Worm (Caenorhabditis elegans) whole organism, L4 larva: ENCODE data around the gene C45G9.4.

Experiments used
- F44E2.7 ChIP-seq: fragments of 200-800 bp; sonication (Bioruptor generic); IDR thresholded peaks from 2 replicates; pipeline ENCODE4 v2.1.2; 2022; ENCODE audit warnings: missing genetic modification characterization, missing compliant biosample characterization
- R02D3.7 ChIP-seq: fragments of 150-350 bp; sonication (generic microtip); optimal IDR thresholded peaks from 3 replicates; lab custom pipeline; 2014; ENCODE audit warnings: missing biosample characterization, missing genetic modification characterization
- T26A8.4 ChIP-seq: fragments of 200-800 bp; sonication (Bioruptor generic); IDR thresholded peaks from 2 replicates; pipeline ENCODE4 v1.3.6; 2022; ENCODE audit warnings: missing genetic modification characterization, missing compliant biosample characterization
- Y48G9A.11 ChIP-seq: fragments of 200-800 bp; sonication (Bioruptor generic); IDR thresholded peaks from 2 replicates; pipeline ENCODE4 v1.3.6; 2022; ENCODE audit warnings: missing genetic modification reagents, missing genetic modification characterization, missing compliant biosample characterization
- Y5F2A.4 ChIP-seq: fragments of 200-800 bp; sonication (Bioruptor generic); optimal IDR thresholded peaks from 2 replicates; lab custom pipeline; 2018; ENCODE audit warnings: mild to moderate bottlenecking, missing genetic modification characterization, missing compliant biosample characterization
- ZK546.5 ChIP-seq, 2 experiments: sonication (generic microtip); optimal IDR thresholded peaks; 2 replicates each; lab custom pipeline; 2017; ENCODE audit warnings: missing biosample characterization in 2 of 2, missing genetic modification characterization in 2 of 2
- aha-1 ChIP-seq: fragments of 150-350 bp; peaks from one replicate; lab custom pipeline; 2014; ENCODE audit warnings: missing biosample characterization, missing genetic modification characterization
- ama-1 ChIP-seq: fragments of 150-350 bp; optimal IDR thresholded peaks from 2 replicates; lab custom pipeline; 2014; ENCODE audit warnings: inconsistent platforms, mixed read lengths
- ceh-32 ChIP-seq: sonication (generic microtip); optimal IDR thresholded peaks from 2 replicates; lab custom pipeline; 2016; ENCODE audit warnings: mild to moderate bottlenecking, missing genetic modification characterization, missing compliant biosample characterization; ENCODE audit not compliant: poor library complexity
- ceh-44 ChIP-seq: fragments of 200-800 bp; sonication (Bioruptor generic); IDR thresholded peaks from 2 replicates; pipeline ENCODE4 v1.3.6; 2022; ENCODE audit warnings: missing genetic modification reagents, missing genetic modification characterization, missing compliant biosample characterization
- ceh-82 ChIP-seq: sonication (generic microtip); optimal IDR thresholded peaks from 2 replicates; lab custom pipeline; 2017; ENCODE audit warnings: missing biosample characterization, missing genetic modification characterization
- ces-1 ChIP-seq: fragments of 150-350 bp; sonication (generic microtip); optimal IDR thresholded peaks from 4 replicates; lab custom pipeline; 2014; ENCODE audit warnings: missing biosample characterization, missing genetic modification reagents, missing genetic modification characterization
- ctbp-1 ChIP-seq: fragments of 200-800 bp; sonication (Bioruptor generic); IDR thresholded peaks from 2 replicates; pipeline ENCODE4 v1.3.6; 2022; ENCODE audit warnings: missing genetic modification reagents, missing genetic modification characterization, missing compliant biosample characterization
- daf-8 ChIP-seq: fragments of 200-800 bp; sonication (Bioruptor generic); IDR thresholded peaks from 2 replicates; pipeline ENCODE4 v1.3.6; 2022; ENCODE audit warnings: missing genetic modification characterization, missing compliant biosample characterization
- dmd-8 ChIP-seq: fragments of 200-800 bp; sonication (Bioruptor generic); IDR thresholded peaks from 2 replicates; pipeline ENCODE4 v1.3.6; 2022; ENCODE audit warnings: missing genetic modification characterization, missing compliant biosample characterization
- dpl-1 ChIP-seq: fragments of 150-350 bp; optimal IDR thresholded peaks from 2 replicates; lab custom pipeline; 2014; ENCODE audit warnings: missing biosample characterization, missing genetic modification reagents, missing genetic modification characterization
- dve-1 ChIP-seq: sonication (generic microtip); optimal IDR thresholded peaks from 2 replicates; lab custom pipeline; 2017; ENCODE audit warnings: antibody characterized with exemption, mild to moderate bottlenecking, missing genetic modification characterization, missing compliant biosample characterization; ENCODE audit not compliant: insufficient read depth
- fos-1 ChIP-seq: fragments of 150-350 bp; optimal IDR thresholded peaks from 2 replicates; lab custom pipeline; 2014; ENCODE audit warnings: missing biosample characterization, missing genetic modification characterization
- hlh-11 ChIP-seq: fragments of 200-800 bp; sonication (Bioruptor generic); optimal IDR thresholded peaks from 2 replicates; lab custom pipeline; 2018; ENCODE audit warnings: mild to moderate bottlenecking, missing genetic modification characterization, missing compliant biosample characterization
- hlh-30 ChIP-seq: sonication (generic microtip); optimal IDR thresholded peaks from 2 replicates; lab custom pipeline; 2017; ENCODE audit warnings: antibody characterized with exemption, mild to moderate bottlenecking, missing genetic modification characterization, missing compliant biosample characterization; ENCODE audit not compliant: insufficient read depth
- lim-7 ChIP-seq: fragments of 200-800 bp; sonication (Bioruptor generic); IDR thresholded peaks from 2 replicates; pipeline ENCODE4 v1.3.6; 2022; ENCODE audit warnings: missing genetic modification characterization, missing compliant biosample characterization
- lin-13 ChIP-seq: fragments of 150-350 bp; optimal IDR thresholded peaks from 2 replicates; lab custom pipeline; 2014; ENCODE audit warnings: missing biosample characterization, missing genetic modification reagents, missing genetic modification characterization
- lin-15B ChIP-seq: fragments of 150-350 bp; sonication (generic microtip); optimal IDR thresholded peaks from 3 replicates; lab custom pipeline; 2014; ENCODE audit warnings: missing biosample characterization, missing genetic modification characterization
- lin-29 ChIP-seq: fragments of 200-800 bp; sonication (Bioruptor generic); IDR thresholded peaks from 2 replicates; pipeline ENCODE4 v1.3.6; 2022; ENCODE audit warnings: missing genetic modification reagents, missing genetic modification characterization, missing compliant biosample characterization
- lin-38 ChIP-seq: fragments of 200-800 bp; sonication (Bioruptor generic); IDR thresholded peaks from 2 replicates; pipeline ENCODE4 v1.3.6; 2022; ENCODE audit warnings: missing genetic modification reagents, missing genetic modification characterization, missing compliant biosample characterization
- lir-3 ChIP-seq: sonication (generic microtip); optimal IDR thresholded peaks from 2 replicates; lab custom pipeline; 2016; ENCODE audit warnings: mild to moderate bottlenecking, missing genetic modification characterization, missing compliant biosample characterization
- lsy-2 ChIP-seq, 2 experiments: fragments of 150-350 bp in 1 of 2; sonication (generic microtip) in 1 of 2; optimal IDR thresholded peaks; 2 replicates each; lab custom pipeline; 2014 to 2017; ENCODE audit warnings: missing biosample characterization in 2 of 2, missing genetic modification characterization in 2 of 2
- madf-5 ChIP-seq, 2 experiments: fragments of 200-800 bp; sonication (Bioruptor generic); IDR thresholded peaks; 2 replicates each; pipeline ENCODE4 v1.3.6; 2022; ENCODE audit warnings: missing compliant biosample characterization in 2 of 2, missing genetic modification characterization in 2 of 2
- madf-9 ChIP-seq: fragments of 200-800 bp; sonication (Bioruptor generic); conservative IDR thresholded peaks from 2 replicates; pipeline ENCODE4 v1.3.6; 2022; ENCODE audit warnings: missing genetic modification reagents, missing genetic modification characterization, missing compliant biosample characterization
- mdl-1 ChIP-seq, 2 experiments: fragments of 150-350 bp in 1 of 2; sonication (generic microtip) in 1 of 2; optimal IDR thresholded peaks; 2 replicates each; lab custom pipeline; 2014 to 2017; ENCODE audit warnings: missing biosample characterization in 2 of 2, missing genetic modification characterization in 2 of 2
- mdt-29 ChIP-seq: fragments of 200-800 bp; sonication (Bioruptor generic); IDR thresholded peaks from 2 replicates; pipeline ENCODE4 v1.3.6; 2022; ENCODE audit warnings: missing genetic modification reagents, missing genetic modification characterization, missing compliant biosample characterization
- mes-2 ChIP-seq: sonication (generic microtip); optimal IDR thresholded peaks from 2 replicates; lab custom pipeline; 2016; ENCODE audit warnings: missing genotype, mild to moderate bottlenecking, missing genetic modification characterization, missing compliant biosample characterization; ENCODE audit not compliant: poor library complexity, severe bottlenecking
- mxl-2 ChIP-seq: fragments of 200-800 bp; sonication (Bioruptor generic); conservative IDR thresholded peaks from 2 replicates; pipeline ENCODE4 v1.3.6; 2022; ENCODE audit warnings: missing genetic modification reagents, missing genetic modification characterization, missing compliant biosample characterization
- mxl-3 ChIP-seq: fragments of 200-800 bp; sonication (Bioruptor generic); optimal IDR thresholded peaks from 2 replicates; lab custom pipeline; 2018; ENCODE audit warnings: mild to moderate bottlenecking, missing genetic modification characterization, missing compliant biosample characterization
- nhr-10 ChIP-seq: fragments of 150-350 bp; optimal IDR thresholded peaks from 2 replicates; lab custom pipeline; 2014; ENCODE audit warnings: missing biosample characterization, missing genetic modification characterization
- nhr-102 ChIP-seq: sonication (generic microtip); optimal IDR thresholded peaks from 2 replicates; lab custom pipeline; 2016; ENCODE audit warnings: mild to moderate bottlenecking, missing genetic modification characterization, moderate library complexity, missing compliant biosample characterization
- nhr-237 ChIP-seq: sonication (generic microtip); optimal IDR thresholded peaks from 2 replicates; lab custom pipeline; 2017; ENCODE audit warnings: missing biosample characterization, missing genetic modification characterization
- nhr-76 ChIP-seq: fragments of 150-350 bp; optimal IDR thresholded peaks from 2 replicates; lab custom pipeline; 2014; ENCODE audit warnings: missing biosample characterization, missing genetic modification characterization
- pqm-1 ChIP-seq: sonication (generic microtip); optimal IDR thresholded peaks from 2 replicates; lab custom pipeline; 2017; ENCODE audit warnings: missing biosample characterization, missing genetic modification characterization
- set-16 ChIP-seq: fragments of 200-800 bp; sonication (Bioruptor generic); IDR thresholded peaks from 2 replicates; pipeline ENCODE4 v1.3.6; 2022; ENCODE audit warnings: missing genetic modification reagents, missing genetic modification characterization, missing compliant biosample characterization
- skn-1 ChIP-seq: fragments of 150-350 bp; optimal IDR thresholded peaks from 2 replicates; lab custom pipeline; 2014; ENCODE audit warnings: missing biosample characterization, missing genetic modification characterization
- snpc-1.2 ChIP-seq: fragments of 200-800 bp; sonication (Bioruptor generic); IDR thresholded peaks from 2 replicates; pipeline ENCODE4 v1.3.6; 2022; ENCODE audit warnings: missing genetic modification reagents, missing genetic modification characterization, missing compliant biosample characterization
- spr-1 ChIP-seq: sonication (generic microtip); optimal IDR thresholded peaks from 2 replicates; lab custom pipeline; 2016; ENCODE audit warnings: mild to moderate bottlenecking, missing genetic modification characterization, missing compliant biosample characterization
- spr-3 ChIP-seq: fragments of 200-800 bp; sonication (Bioruptor generic); optimal IDR thresholded peaks from 2 replicates; lab custom pipeline; 2018; ENCODE audit warnings: mild to moderate bottlenecking, missing genetic modification characterization, missing compliant biosample characterization
- tra-1 ChIP-seq: fragments of 200-800 bp; sonication (Bioruptor generic); IDR thresholded peaks from 2 replicates; pipeline ENCODE4 v1.3.6; 2022; ENCODE audit warnings: missing genetic modification reagents, missing genetic modification characterization, missing compliant biosample characterization
- unc-39 ChIP-seq: sonication (generic microtip); optimal IDR thresholded peaks from 2 replicates; lab custom pipeline; 2017; ENCODE audit warnings: missing biosample characterization, missing genetic modification characterization
- unc-62 ChIP-seq, 3 experiments: fragments of 150-350 bp in 1 of 3; sonication (generic microtip); optimal IDR thresholded peaks in 2 of 3; peaks in 1 of 3; 1 replicate in 1 of 3; 2 replicates in 2 of 3; lab custom pipeline; 2014 to 2017; ENCODE audit warnings: missing biosample characterization in 3 of 3, missing genetic modification characterization in 3 of 3, missing genetic modification reagents in 3 of 3, missing genotype in 1 of 3
- zag-1 ChIP-seq: fragments of 150-350 bp; optimal IDR thresholded peaks from 2 replicates; lab custom pipeline; 2014; ENCODE audit warnings: missing biosample characterization, missing genetic modification characterization
- zfp-2 ChIP-seq: sonication (generic microtip); optimal IDR thresholded peaks from 2 replicates; lab custom pipeline; 2016; ENCODE audit warnings: mild to moderate bottlenecking, missing genetic modification characterization, missing compliant biosample characterization
- zfp-3 ChIP-seq: fragments of 200-800 bp; sonication (Bioruptor generic); conservative IDR thresholded peaks from 2 replicates; pipeline ENCODE4 v1.3.6; 2022; ENCODE audit warnings: missing genetic modification reagents, missing genetic modification characterization, missing compliant biosample characterization

The C45G9.4 gene

ce11 chrIII:5107959-5108358 is 45.5 kb downstream of the C45G9.4 start:
- TF ChIP-seq snpc-1.2 (no peak), set-16 (peak; percentile 89), nhr-237 (tag; lab: Kevin White, UChicago) (no peak)

ce11 chrIII:5108746-5109145 is 46.2 kb downstream of the C45G9.4 start:
- TF ChIP-seq mdl-1 (tag; optimal IDR thresholded peaks at IDR 0.05; lab: Kevin White, UChicago) (no peak), ZK546.5 (tag; optimal IDR thresholded peaks at IDR 0.05; lab: Kevin White, UChicago) (no peak), lin-13 (no peak), mdt-29 (GFP tag; lab: Robert Waterston, UW) (no peak), daf-8 (GFP tag; lab: Robert Waterston, UW) (no peak), ces-1 (no peak), Y5F2A.4 (GFP tag; lab: Kevin White, UChicago) (no peak), lin-38 (GFP tag; lab: Robert Waterston, UW) (no peak; the same call in 1 of the 2 replicates), mes-2 (tag; lab: Kevin White, UChicago) (peak; percentile 94), R02D3.7 (no peak), ama-1 (lab: Kevin White, UChicago) (no peak), madf-9 (GFP tag; lab: Robert Waterston, UW) (no peak), unc-62 (GFP tag; optimal IDR thresholded peaks at IDR 0.05 in 1 of 2; lab: Kevin White, UChicago) (peak in 1 of 2 experiments; percentile 28), unc-62 (tag; optimal IDR thresholded peaks at IDR 0.05; lab: Kevin White, UChicago) (no peak), skn-1 (tag; lab: Kevin White, UChicago) (no peak), spr-3 (no peak), lir-3 (tag; lab: Kevin White, UChicago) (no peak), nhr-102 (tag; lab: Kevin White, UChicago) (no peak), dpl-1 (GFP tag; lab: Kevin White, UChicago) (peak; percentile 42), set-16 (no peak), ceh-82 (no peak), tra-1 (no peak), ceh-32 (tag; lab: Kevin White, UChicago) (no peak), aha-1 (peak; percentile 71), dmd-8 (GFP tag; lab: Robert Waterston, UW) (no peak), zfp-3 (no peak), T26A8.4 (GFP tag; lab: Robert Waterston, UW) (no peak), Y48G9A.11 (GFP tag; lab: Robert Waterston, UW) (no peak), hlh-11 (peak; percentile 97), lin-29 (no peak), ctbp-1 (GFP tag; lab: Robert Waterston, UW) (no peak), mxl-2 (GFP tag; lab: Robert Waterston, UW) (no peak), ceh-44 (GFP tag; lab: Robert Waterston, UW) (no peak), hlh-30 (tag; lab: Kevin White, UChicago) (peak; percentile 31), fos-1 (no peak), lin-15B (tag; lab: Kevin White, UChicago) (peak; percentile 35), nhr-10 (no peak), F44E2.7 (no peak), unc-39 (no peak), spr-1 (no peak), nhr-76 (no peak), madf-5 (GFP tag; IDR thresholded peaks at IDR 0.05; lab: Robert Waterston, UW) (no peak), zfp-2 (no peak), dve-1 (tag; lab: Kevin White, UChicago) (peak; percentile 39), mxl-3 (GFP tag; lab: Kevin White, UChicago) (peak; percentile 48), lim-7 (GFP tag; lab: Robert Waterston, UW) (no peak), lsy-2 (tag; optimal IDR thresholded peaks at IDR 0.05; lab: Kevin White, UChicago) (peak in 1 of 2 experiments; percentile 75), pqm-1 (tag; lab: Kevin White, UChicago) (peak; percentile 13), zag-1 (tag; lab: Kevin White, UChicago) (no peak)
